Fruit fly (Drosophila melanogaster) whole organism, wandering third instar larva: ENCODE measurements around the gene CG8562.

Source experiments
- CG32264 ChIP-seq: fragments of 200-800 bp; sonication (Bioruptor generic); optimal IDR thresholded peaks from 2 replicates; lab custom pipeline; 2016; ENCODE audit warnings: missing biosample characterization, missing genetic modification characterization
- Dfd ChIP-seq: fragments of >200 bp; optimal IDR thresholded peaks from 2 replicates; lab custom pipeline; 2017; ENCODE audit warnings: missing biosample characterization, missing genetic modification characterization
- Dif ChIP-seq: fragments of 200-275, 200-300 bp; sonication (Bioruptor generic); optimal IDR thresholded peaks from 2 replicates; lab custom pipeline; 2018; ENCODE audit warnings: missing biosample characterization, missing genetic modification characterization; ENCODE audit not compliant: partially characterized antibody
- N ChIP-seq: fragments of >200 bp; optimal IDR thresholded peaks from 2 replicates; lab custom pipeline; 2018; ENCODE audit warnings: missing biosample characterization, missing external identifiers, missing genetic modification characterization
- dmrt93B ChIP-seq: fragments of 200-800 bp; sonication (Bioruptor generic); optimal IDR thresholded peaks from 2 replicates; lab custom pipeline; 2018; ENCODE audit warnings: missing biosample characterization, mild to moderate bottlenecking, missing genetic modification characterization
- lola ChIP-seq: fragments of >200 bp; optimal IDR thresholded peaks from 2 replicates; lab custom pipeline; 2017; ENCODE audit warnings: missing biosample characterization, missing genetic modification characterization
- usp ChIP-seq: fragments of >200 bp; optimal IDR thresholded peaks from 2 replicates; lab custom pipeline; 2017; ENCODE audit warnings: missing biosample characterization, missing genetic modification characterization
- woc ChIP-seq: sonication (Bioruptor generic); optimal IDR thresholded peaks from 2 replicates; lab custom pipeline; 2016; ENCODE audit warnings: missing biosample characterization, mild to moderate bottlenecking, missing genetic modification characterization

dm6 chr3L:7367798-7368678, 30.0 kb upstream of the CG8562 start:
- TF ChIP-seq N (GFP tag; lab: Kevin White, UChicago), result no peak
- no peak for TF ChIP-seq lola (GFP tag; lab: Kevin White, UChicago)
- TF ChIP-seq CG32264, result no peak
- TF ChIP-seq usp, result no peak
- peak; percentile 30 for TF ChIP-seq woc (GFP tag; lab: Kevin White, UChicago)
- no peak for TF ChIP-seq Dif (GFP tag; lab: Kevin White, UChicago)
- TF ChIP-seq dmrt93B (GFP tag; lab: Kevin White, UChicago), result no peak
- TF ChIP-seq Dfd, result no peak
